Fruit fly (Drosophila melanogaster) whole organism, embryonic: ENCODE data around the gene Fic.

Experiments used
- Bdp1 ChIP-seq: fragments of 200-800 bp; sonication (Bioruptor generic); optimal IDR thresholded peaks from 3 replicates; lab custom pipeline; 2016; ENCODE audit warnings: missing biosample characterization, missing genetic modification characterization
- Blimp-1 ChIP-seq: fragments of 200-800 bp; sonication (Bioruptor generic); optimal IDR thresholded peaks from 3 replicates; lab custom pipeline; 2018; ENCODE audit warnings: missing biosample characterization, missing genetic modification characterization, mild to moderate bottlenecking, moderate library complexity, missing genetic modification reagents
- CG10209 ChIP-seq: fragments of 200-800 bp; sonication (Bioruptor generic); optimal IDR thresholded peaks from 3 replicates; lab custom pipeline; 2017; ENCODE audit warnings: missing biosample characterization, mild to moderate bottlenecking, missing genetic modification characterization, missing genetic modification reagents
- CG11085 ChIP-seq: fragments of 200-800 bp; sonication (Bioruptor generic); IDR thresholded peaks from 2 replicates; pipeline ENCODE4 v1.3.6; 2022; ENCODE audit warnings: missing biosample characterization, missing genetic modification characterization
- CG11696 ChIP-seq: fragments of 200-800 bp; sonication (Bioruptor generic); IDR thresholded peaks from 2 replicates; pipeline ENCODE4 v1.3.6; 2022; ENCODE audit warnings: missing biosample characterization, missing genetic modification characterization
- CG12071 ChIP-seq: fragments of 200-800 bp; sonication (Bioruptor generic); optimal IDR thresholded peaks from 3 replicates; lab custom pipeline; 2018; ENCODE audit warnings: missing biosample characterization, mild to moderate bottlenecking, missing genetic modification characterization
- CG1233 ChIP-seq: fragments of 200-800 bp; sonication (Bioruptor generic); optimal IDR thresholded peaks from 4 replicates; lab custom pipeline; 2018; ENCODE audit warnings: missing biosample characterization, mild to moderate bottlenecking, missing genetic modification characterization
- CG14441 ChIP-seq: fragments of 200-800 bp; sonication (Bioruptor generic); IDR thresholded peaks from 2 replicates; pipeline ENCODE4 v1.3.6; 2022; ENCODE audit warnings: missing biosample characterization, missing genetic modification characterization
- CG17328 ChIP-seq: fragments of 200-800 bp; sonication (Bioruptor generic); IDR thresholded peaks from 2 replicates; pipeline ENCODE4 v1.3.6; 2022; ENCODE audit warnings: missing biosample characterization, missing genetic modification characterization
- CG18011 ChIP-seq: fragments of 200-800 bp; sonication (Bioruptor generic); optimal IDR thresholded peaks from 2 replicates; lab custom pipeline; 2017; ENCODE audit warnings: missing biosample characterization, missing genetic modification characterization, mild to moderate bottlenecking, moderate library complexity, missing genotype
- CG18599 ChIP-seq: fragments of 200-800 bp; sonication (Bioruptor generic); optimal IDR thresholded peaks from 3 replicates; lab custom pipeline; 2017; ENCODE audit warnings: missing biosample characterization, missing genetic modification characterization, mild to moderate bottlenecking, moderate library complexity, missing genetic modification reagents
- CG3281 ChIP-seq: fragments of 200-800 bp; sonication (Bioruptor generic); optimal IDR thresholded peaks from 3 replicates; lab custom pipeline; 2017; ENCODE audit warnings: missing biosample characterization, mild to moderate bottlenecking, missing genetic modification characterization
- CG34376 ChIP-seq: fragments of 200-800 bp; sonication (Bioruptor generic); optimal IDR thresholded peaks from 2 replicates; lab custom pipeline; 2018; ENCODE audit warnings: missing biosample characterization, mild to moderate bottlenecking, missing genetic modification characterization
- CG3838 ChIP-seq: fragments of 200-800 bp; sonication (Bioruptor generic); optimal IDR thresholded peaks from 3 replicates; lab custom pipeline; 2016; ENCODE audit warnings: missing biosample characterization, missing genetic modification characterization
- CG6791 ChIP-seq: fragments of 200-800 bp; sonication (Bioruptor generic); IDR thresholded peaks from 3 replicates; pipeline ENCODE4 v1.3.6; 2022; ENCODE audit warnings: missing biosample characterization, missing genetic modification characterization; ENCODE audit not compliant: partially characterized antibody
- CG7271 ChIP-seq: fragments of 200-800 bp; sonication (Bioruptor generic); optimal IDR thresholded peaks from 2 replicates; lab custom pipeline; 2018; ENCODE audit warnings: missing biosample characterization, mild to moderate bottlenecking, missing genetic modification characterization, moderate library complexity
- CG7357 ChIP-seq: fragments of 200-800 bp; sonication (Bioruptor generic); IDR thresholded peaks from 3 replicates; pipeline ENCODE4 v1.3.6; 2022; ENCODE audit warnings: missing biosample characterization, missing genetic modification characterization
- CG8290 ChIP-seq, 3 experiments: fragments of 200-800 bp; sonication (Bioruptor generic); optimal IDR thresholded peaks; 2 replicates each; lab custom pipeline; 2016 to 2019; ENCODE audit warnings: missing biosample characterization in 3 of 3, missing genetic modification characterization in 3 of 3, mild to moderate bottlenecking in 2 of 3, moderate library complexity in 1 of 3
- CG9876 ChIP-seq: fragments of 200-800 bp; sonication (Bioruptor generic); optimal IDR thresholded peaks from 2 replicates; lab custom pipeline; 2016; ENCODE audit warnings: missing biosample characterization, missing genetic modification characterization
- CG9932 ChIP-seq: fragments of 200-800 bp; sonication (Bioruptor generic); IDR thresholded peaks from 2 replicates; pipeline ENCODE4 v1.3.6; 2022; ENCODE audit warnings: missing biosample characterization, missing genetic modification characterization
- Fer1 ChIP-seq: fragments of 200-800 bp; sonication (Bioruptor generic); optimal IDR thresholded peaks from 2 replicates; lab custom pipeline; 2017; ENCODE audit warnings: missing biosample characterization, mild to moderate bottlenecking, missing genetic modification characterization
- Hey ChIP-seq: fragments of 200-800 bp; sonication (Bioruptor generic); optimal IDR thresholded peaks from 3 replicates; lab custom pipeline; 2018; ENCODE audit warnings: missing biosample characterization, mild to moderate bottlenecking, missing genetic modification characterization
- Med ChIP-seq: fragments of 200-800 bp; sonication (Bioruptor generic); peaks from one replicate; lab custom pipeline; 2016; ENCODE audit warnings: missing biosample characterization, missing genetic modification characterization, mild to moderate bottlenecking, inconsistent platforms, moderate library complexity
- Oaz ChIP-seq: fragments of 200-800 bp; sonication (Bioruptor generic); IDR thresholded peaks from 2 replicates; pipeline ENCODE4 v1.3.6; 2022; ENCODE audit warnings: missing biosample characterization, missing genetic modification characterization
- Sox100B ChIP-seq: fragments of 200-800 bp; sonication (Bioruptor generic); optimal IDR thresholded peaks from 3 replicates; lab custom pipeline; 2018; ENCODE audit warnings: missing biosample characterization, mild to moderate bottlenecking, missing genetic modification characterization
- amos ChIP-seq: fragments of 200-800 bp; sonication (Bioruptor generic); IDR thresholded peaks from 2 replicates; pipeline ENCODE4 v1.3.6; 2022; ENCODE audit warnings: missing biosample characterization, missing genetic modification characterization; ENCODE audit not compliant: partially characterized antibody
- aop ChIP-seq: fragments of 200-800 bp; sonication (Bioruptor generic); IDR thresholded peaks from 2 replicates; pipeline ENCODE4 v1.3.6; 2022; ENCODE audit warnings: missing biosample characterization, missing genetic modification characterization
- ase ChIP-seq: fragments of 200-800 bp; sonication (Bioruptor generic); IDR thresholded peaks from 3 replicates; pipeline ENCODE4 v1.3.6; 2022; ENCODE audit warnings: missing biosample characterization, missing genetic modification characterization
- bowl ChIP-seq: fragments of 200-800 bp; sonication (Bioruptor generic); IDR thresholded peaks from 2 replicates; pipeline ENCODE4 v1.3.6; 2022; ENCODE audit warnings: missing biosample characterization, missing genetic modification characterization
- bsh ChIP-seq, 2 experiments: fragments of 200-800 bp; sonication (Bioruptor generic); optimal IDR thresholded peaks; 2 replicates each; lab custom pipeline; 2017 to 2018; ENCODE audit warnings: mild to moderate bottlenecking in 2 of 2, missing biosample characterization in 2 of 2, missing genetic modification characterization in 2 of 2, moderate library complexity in 1 of 2
- chif ChIP-seq, 2 experiments: fragments of 200-800 bp; sonication (Bioruptor generic); optimal IDR thresholded peaks; 3 replicates each; lab custom pipeline; 2016; ENCODE audit warnings: missing biosample characterization in 2 of 2, missing genetic modification characterization in 2 of 2
- ci ChIP-seq: fragments of 200-800 bp; sonication (Bioruptor generic); IDR thresholded peaks from 3 replicates; pipeline ENCODE4 v1.3.6; 2022; ENCODE audit warnings: missing biosample characterization, missing genetic modification characterization
- crol ChIP-seq: fragments of 200-800 bp; sonication (Bioruptor generic); IDR thresholded peaks from 2 replicates; pipeline ENCODE4 v1.3.6; 2022; ENCODE audit warnings: missing biosample characterization, missing genetic modification characterization
- dmrt99B ChIP-seq: fragments of 200-800 bp; sonication (Bioruptor generic); optimal IDR thresholded peaks from 2 replicates; lab custom pipeline; 2018; ENCODE audit warnings: missing biosample characterization, mild to moderate bottlenecking, missing genetic modification characterization, moderate library complexity
- dpn ChIP-seq, 2 experiments: fragments of 200-800 bp; sonication (Bioruptor generic); optimal IDR thresholded peaks; 3 replicates each; lab custom pipeline; 2016; ENCODE audit warnings: missing biosample characterization in 2 of 2, missing genetic modification characterization in 2 of 2
- hth ChIP-seq: fragments of >200 bp; optimal IDR thresholded peaks from 2 replicates; lab custom pipeline; 2017; ENCODE audit warnings: inconsistent platforms
- jumu ChIP-seq: fragments of 200-800 bp; sonication (Bioruptor generic); optimal IDR thresholded peaks from 3 replicates; lab custom pipeline; 2016; ENCODE audit warnings: missing biosample characterization, missing genetic modification characterization
- kah ChIP-seq: fragments of 200-800 bp; sonication (Bioruptor generic); optimal IDR thresholded peaks from 2 replicates; lab custom pipeline; 2018; ENCODE audit warnings: missing biosample characterization, mild to moderate bottlenecking, missing genetic modification characterization
- kni ChIP-seq: fragments of 200-800 bp; sonication (Bioruptor generic); optimal IDR thresholded peaks from 3 replicates; lab custom pipeline; 2017; ENCODE audit warnings: mild to moderate bottlenecking, missing biosample characterization, missing genetic modification reagents, missing genetic modification characterization
- lbe ChIP-seq: fragments of 200-800 bp; sonication (Bioruptor generic); optimal IDR thresholded peaks from 2 replicates; lab custom pipeline; 2016; ENCODE audit warnings: missing biosample characterization, mild to moderate bottlenecking, missing genetic modification characterization
- lilli ChIP-seq: fragments of 200-800 bp; sonication (Bioruptor generic); optimal IDR thresholded peaks from 3 replicates; lab custom pipeline; 2016; ENCODE audit warnings: missing biosample characterization, missing genetic modification characterization
- lola ChIP-seq, 3 experiments: fragments of >200 bp in 2 of 3; fragments of 200-800 bp in 1 of 3; sonication (Bioruptor generic) in 1 of 3; optimal IDR thresholded peaks; 2 replicates each; lab custom pipeline; 2017 to 2019; ENCODE audit warnings: missing biosample characterization in 3 of 3, missing genetic modification characterization in 3 of 3, mild to moderate bottlenecking in 1 of 3, moderate library complexity in 1 of 3
- nau ChIP-seq: fragments of 200-800 bp; sonication (Bioruptor generic); optimal IDR thresholded peaks from 3 replicates; lab custom pipeline; 2017; ENCODE audit warnings: missing biosample characterization, mild to moderate bottlenecking, missing genetic modification characterization, missing genetic modification reagents
- nerfin-1 ChIP-seq: fragments of 200-800 bp; sonication (Bioruptor generic); optimal IDR thresholded peaks from 3 replicates; lab custom pipeline; 2019; ENCODE audit warnings: missing biosample characterization, mild to moderate bottlenecking, missing genetic modification characterization, moderate library complexity
- nmo ChIP-seq: fragments of 200-800 bp; sonication (Bioruptor generic); optimal IDR thresholded peaks from 2 replicates; lab custom pipeline; 2018; ENCODE audit warnings: missing biosample characterization, mild to moderate bottlenecking, missing genetic modification characterization, moderate library complexity
- sc ChIP-seq, 3 experiments: fragments of >200 bp in 2 of 3; fragments of 200-800 bp in 1 of 3; sonication (Bioruptor generic) in 1 of 3; optimal IDR thresholded peaks; 2 replicates in 2 of 3; 3 replicates in 1 of 3; lab custom pipeline; 2017; ENCODE audit warnings: mild to moderate bottlenecking in 1 of 3, missing biosample characterization in 1 of 3, missing genetic modification characterization in 1 of 3, missing genetic modification reagents in 1 of 3
- sens-2 ChIP-seq: fragments of 200-800 bp; sonication (Bioruptor generic); IDR thresholded peaks from 2 replicates; pipeline ENCODE4 v1.3.6; 2022; ENCODE audit warnings: missing biosample characterization, missing genetic modification characterization
- trh ChIP-seq: fragments of 200-800 bp; sonication (Bioruptor generic); optimal IDR thresholded peaks from 2 replicates; lab custom pipeline; 2016; ENCODE audit warnings: missing biosample characterization, missing genetic modification characterization
- zen ChIP-seq: fragments of 200-800 bp; sonication (Bioruptor generic); optimal IDR thresholded peaks from 3 replicates; lab custom pipeline; 2018; ENCODE audit warnings: missing biosample characterization, mild to moderate bottlenecking, missing genetic modification characterization, moderate library complexity

Fic gene

DNA sequence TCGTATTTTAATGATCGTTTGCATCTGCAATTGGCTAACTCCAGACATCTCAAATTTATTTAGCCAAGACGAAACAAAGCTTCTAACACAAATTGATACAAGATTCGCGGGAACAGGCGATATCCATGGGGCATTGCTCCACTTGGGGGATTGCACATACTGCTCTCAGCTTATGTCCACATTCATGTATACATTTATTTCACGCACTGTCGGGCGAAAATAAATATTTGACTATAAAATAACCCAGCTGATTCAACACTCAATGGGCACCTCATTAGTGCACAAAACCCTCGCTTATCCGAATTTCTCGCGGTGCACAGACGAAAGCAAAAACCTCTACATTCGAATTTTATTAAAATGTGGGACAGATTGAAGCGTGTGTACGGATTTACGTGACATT lies 37.4 kb downstream of the Fic start (continued):
- TF ChIP-seq CG9876 (GFP tag; lab: Kevin White, UChicago), result no peak
- peak in 1 of 2 experiments; percentile 42 for TF ChIP-seq bsh (GFP tag; optimal IDR thresholded peaks at IDR 0.05; lab: Kevin White, UChicago)
- no peak for TF ChIP-seq trh (GFP tag; lab: Kevin White, UChicago)
- TF ChIP-seq CG8290 (GFP tag; optimal IDR thresholded peaks at IDR 0.05; lab: Kevin White, UChicago), result no peak
- peak; percentile 28 to 58 for TF ChIP-seq CG8290 (tag; optimal IDR thresholded peaks at IDR 0.05; lab: Kevin White, UChicago)
- no peak for TF ChIP-seq Oaz (GFP tag; lab: Robert Waterston, UW)
- peak; percentile 47 for TF ChIP-seq kni (GFP tag; lab: Kevin White, UChicago)
- peak; percentile 47 for TF ChIP-seq Sox100B
- peak; percentile 36; the same call in 1 of the 3 replicates for TF ChIP-seq ase (GFP tag; lab: Robert Waterston, UW)
- no peak for TF ChIP-seq Bdp1 (GFP tag; lab: Kevin White, UChicago)
- TF ChIP-seq lbe, result peak; percentile 52
- peak; percentile 67; the same call in 2 of the 3 replicates for TF ChIP-seq ci
- TF ChIP-seq crol (GFP tag; lab: Robert Waterston, UW), result no peak
- TF ChIP-seq CG10209 (GFP tag; lab: Kevin White, UChicago), result peak; percentile 26
- TF ChIP-seq CG6791 (GFP tag; lab: Robert Waterston, UW), result 0 out of 3 replicates have a peak, but pooled peaks have one; percentile 32
- no peak for TF ChIP-seq bowl (GFP tag; lab: Robert Waterston, UW)
- TF ChIP-seq CG3281, result peak; percentile 32
- peak; percentile 9 for TF ChIP-seq nmo
- no peak for TF ChIP-seq CG34376
- TF ChIP-seq hth, result no peak
- TF ChIP-seq CG18599, result peak; percentile 42
- TF ChIP-seq CG17328 (GFP tag; lab: Robert Waterston, UW), result 0 out of 2 replicates have a peak, but pooled peaks have one; percentile 25
- TF ChIP-seq CG1233 (GFP tag; lab: Kevin White, UChicago), result peak; percentile 7
- no peak for TF ChIP-seq CG3838 (GFP tag; lab: Kevin White, UChicago)
- TF ChIP-seq dpn (GFP tag; optimal IDR thresholded peaks at IDR 0.05; lab: Kevin White, UChicago), result peak in 1 of 2 experiments; percentile 20
- TF ChIP-seq lilli, result no peak
- no peak for TF ChIP-seq amos
- TF ChIP-seq sens-2 (GFP tag; lab: Robert Waterston, UW), result no peak
- TF ChIP-seq CG7271 (tag; lab: Kevin White, UChicago), result no peak
- TF ChIP-seq Med (GFP tag; lab: Kevin White, UChicago), result peak; percentile 84
- peak in 1 of 3 experiments; percentile 5 for TF ChIP-seq lola (GFP tag; optimal IDR thresholded peaks at IDR 0.05; lab: Kevin White, UChicago)
- TF ChIP-seq jumu (GFP tag; lab: Kevin White, UChicago), result no peak
- peak; percentile 32 for TF ChIP-seq dmrt99B (tag; lab: Kevin White, UChicago)
- no peak for TF ChIP-seq CG7357 (GFP tag; lab: Robert Waterston, UW)
- TF ChIP-seq zen (tag; lab: Kevin White, UChicago), result no peak
- peak; percentile 56 for TF ChIP-seq nau
- TF ChIP-seq CG11696 (GFP tag; lab: Robert Waterston, UW), result peak; percentile 55; the same call in 1 of the 2 replicates
- TF ChIP-seq CG18011 (GFP tag; lab: Kevin White, UChicago), result peak; percentile 16
- peak; percentile 52 for TF ChIP-seq Fer1
- no peak for TF ChIP-seq aop (GFP tag; lab: Robert Waterston, UW)
- no peak for TF ChIP-seq CG11085
- no peak for TF ChIP-seq Hey
- peak in 1 of 2 experiments; percentile 34 for TF ChIP-seq chif (GFP tag; optimal IDR thresholded peaks at IDR 0.05; lab: Kevin White, UChicago)
- peak; percentile 52 for TF ChIP-seq Blimp-1 (GFP tag; lab: Kevin White, UChicago)
- peak; percentile 49 for TF ChIP-seq kah (GFP tag; lab: Kevin White, UChicago)
- TF ChIP-seq CG14441 (GFP tag; lab: Robert Waterston, UW), result peak; percentile 39; the same call in 1 of the 2 replicates
- no peak for TF ChIP-seq sc (optimal IDR thresholded peaks at IDR 0.05; lab: Kevin White, UChicago)
- TF ChIP-seq sc (GFP tag; optimal IDR thresholded peaks at IDR 0.05; lab: Kevin White, UChicago), result no peak
- TF ChIP-seq nerfin-1 (tag; lab: Kevin White, UChicago), result peak; percentile 25
- no peak for TF ChIP-seq CG9932
- peak; percentile 75 for TF ChIP-seq CG12071 (GFP tag; lab: Kevin White, UChicago)
